Worm (Caenorhabditis elegans) whole organism, L1 larva: ENCODE measurements around the gene srw-33.

Source experiments
- ama-1 ChIP-seq: fragments of 150-350 bp; optimal IDR thresholded peaks from 2 replicates; lab custom pipeline; 2014
- dpl-1 ChIP-seq, 3 experiments: fragments of 150-350 bp in 2 of 3; sonication (generic microtip) in 1 of 3; optimal IDR thresholded peaks; 2 replicates each; lab custom pipeline; 2014 to 2017; ENCODE audit warnings: missing biosample characterization in 3 of 3, missing genetic modification characterization in 3 of 3, missing genetic modification reagents in 3 of 3
- elt-2 ChIP-seq: sonication (generic microtip); optimal IDR thresholded peaks from 2 replicates; lab custom pipeline; 2016; ENCODE audit warnings: missing genetic modification characterization, mild to moderate bottlenecking, inconsistent platforms, missing compliant biosample characterization, missing genetic modification reagents
- fkh-10 ChIP-seq: sonication (generic microtip); optimal IDR thresholded peaks from 2 replicates; lab custom pipeline; 2017; ENCODE audit warnings: missing biosample characterization, missing genetic modification reagents, missing genetic modification characterization
- fos-1 ChIP-seq: fragments of 150-350 bp; optimal IDR thresholded peaks from 2 replicates; lab custom pipeline; 2014; ENCODE audit warnings: missing biosample characterization, missing genetic modification characterization
- lin-13 ChIP-seq: fragments of 150-350 bp; optimal IDR thresholded peaks from 2 replicates; lab custom pipeline; 2014; ENCODE audit warnings: missing biosample characterization, missing genetic modification reagents, missing genetic modification characterization
- lin-39 ChIP-seq: fragments of 150-350 bp; optimal IDR thresholded peaks from 2 replicates; lab custom pipeline; 2014; ENCODE audit warnings: missing biosample characterization, missing genetic modification reagents, missing genetic modification characterization
- lsy-2 ChIP-seq, 2 experiments: fragments of 150-350 bp; optimal IDR thresholded peaks; 2 replicates each; lab custom pipeline; 2014; ENCODE audit warnings: missing biosample characterization in 2 of 2, missing genetic modification characterization in 2 of 2
- nhr-76 ChIP-seq: sonication (generic microtip); optimal IDR thresholded peaks from 2 replicates; lab custom pipeline; 2017; ENCODE audit warnings: missing biosample characterization, missing genetic modification characterization

DNA sequence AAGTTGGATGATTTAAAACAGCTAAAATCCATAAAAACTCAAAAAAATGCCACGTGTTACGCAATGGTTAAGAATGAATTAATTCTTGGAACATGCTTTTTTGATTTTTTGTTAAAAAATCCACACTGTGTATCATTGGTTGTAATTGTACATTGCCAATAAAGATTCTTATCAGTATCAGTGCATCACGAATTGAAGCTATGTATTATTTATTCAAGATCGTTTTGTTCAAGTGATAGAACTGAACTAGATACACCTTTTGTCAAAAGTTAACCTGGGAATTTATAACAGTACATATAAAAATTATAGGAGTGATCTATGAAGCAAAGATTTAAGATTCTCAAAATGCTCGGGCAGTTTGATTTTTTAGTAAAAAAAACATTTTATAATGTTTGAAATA is 16.7 kb downstream of the srw-33 start:
- TF ChIP-seq elt-2 (tag; lab: Kevin White, UChicago) (peak; percentile 36), lsy-2 (tag; optimal IDR thresholded peaks at IDR 0.05; lab: Kevin White, UChicago) (no peak), ama-1 (no peak), lin-13 (no peak), fkh-10 (no peak), dpl-1 (GFP tag; optimal IDR thresholded peaks at IDR 0.05; lab: Kevin White, UChicago) (no peak), fos-1 (tag; lab: Kevin White, UChicago) (no peak), lin-39 (tag; lab: Kevin White, UChicago) (no peak), nhr-76 (tag; lab: Kevin White, UChicago) (no peak)
